Fruit fly (Drosophila melanogaster): ENCODE results near the gene Pglym78.

Pglym78 gene

DNA sequence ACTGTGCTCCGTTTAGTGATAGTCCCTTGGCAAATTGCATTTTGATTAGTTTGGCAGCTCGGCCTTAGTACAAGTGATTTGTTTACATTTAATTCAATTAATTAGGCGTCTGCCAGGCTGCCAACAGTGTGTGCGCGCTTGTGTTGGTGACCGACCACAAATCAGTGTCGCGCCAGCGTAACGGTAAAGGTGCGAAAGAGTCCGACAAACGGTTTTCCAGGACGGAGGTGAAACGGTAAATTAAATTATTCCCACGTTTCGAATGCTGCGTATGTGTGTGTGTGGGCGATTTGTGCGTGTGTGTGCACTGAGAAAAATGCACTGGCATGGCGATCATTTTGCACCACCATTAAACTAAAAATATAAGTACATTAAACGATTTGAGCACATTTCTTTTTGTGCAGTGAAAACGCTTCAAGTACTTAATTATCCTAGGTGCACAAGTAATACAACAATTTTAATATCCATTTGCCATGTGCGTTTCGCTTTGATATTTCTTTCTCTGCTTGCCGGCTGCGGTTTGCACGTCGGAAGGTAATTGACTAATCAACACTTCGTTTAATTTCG is 9.0 kb upstream of the Pglym78 start (continued):
- no peak for TF ChIP-seq Bdp1 (GFP tag; optimal IDR thresholded peaks at IDR 0.05)
- no peak for TF ChIP-seq Mes4 (GFP tag; optimal IDR thresholded peaks at IDR 0.05)
- no peak for TF ChIP-seq CG2202 (tag; optimal IDR thresholded peaks at IDR 0.05)
- no peak for TF ChIP-seq jigr1 (GFP tag; IDR thresholded peaks at IDR 0.05)
- no peak for TF ChIP-seq CG3065 (GFP tag; optimal IDR thresholded peaks at IDR 0.05)
- TF ChIP-seq ATbp (GFP tag; optimal IDR thresholded peaks at IDR 0.05): no peak
- no peak for TF ChIP-seq crc (GFP tag; optimal IDR thresholded peaks at IDR 0.05)
- no peak for TF ChIP-seq CG6689 (GFP tag; IDR thresholded peaks at IDR 0.05)
- peak; percentile 26 for TF ChIP-seq fd3F (GFP tag; optimal IDR thresholded peaks at IDR 0.05)
- peak in 1 of 2 experiments; percentile 9 for TF ChIP-seq bsh (GFP tag; optimal IDR thresholded peaks at IDR 0.05)
- TF ChIP-seq Hey (tag; optimal IDR thresholded peaks at IDR 0.05): no peak
- no peak for TF ChIP-seq CG2116 (GFP tag; optimal IDR thresholded peaks at IDR 0.05)
- TF ChIP-seq Nf-YC (tag; optimal IDR thresholded peaks at IDR 0.05): no peak
- no peak for TF ChIP-seq cas (GFP tag; IDR thresholded peaks at IDR 0.05)
- TF ChIP-seq sens-2 (GFP tag; IDR thresholded peaks at IDR 0.05): no peak
- TF ChIP-seq Fer3 (tag; optimal IDR thresholded peaks at IDR 0.05): no peak
- TF ChIP-seq Doc2 (GFP tag; IDR thresholded peaks at IDR 0.05): no peak
- no peak for TF ChIP-seq zen2 (GFP tag; IDR thresholded peaks at IDR 0.05; ENCODE audit: partially characterized antibody)
- TF ChIP-seq CG5245 (GFP tag; optimal IDR thresholded peaks at IDR 0.05): no peak
- no peak for TF ChIP-seq kah (GFP tag; optimal IDR thresholded peaks at IDR 0.05)
- peak; percentile 29; the same call in 1 of the 3 replicates for TF ChIP-seq dysf (GFP tag; IDR thresholded peaks at IDR 0.05)
- no peak for TF ChIP-seq CG11504 (tag; optimal IDR thresholded peaks at IDR 0.05)
- TF ChIP-seq CG5180 (GFP tag; optimal IDR thresholded peaks at IDR 0.05): no peak
- no peak for TF ChIP-seq lov (optimal IDR thresholded peaks at IDR 0.05)
- TF ChIP-seq lov (GFP tag; IDR thresholded peaks at IDR 0.05): 0 out of 3 replicates have a peak, but pooled peaks have one; percentile 13
- TF ChIP-seq ind (GFP tag; optimal IDR thresholded peaks at IDR 0.05): peak; percentile 19
- TF ChIP-seq Usf (GFP tag; optimal IDR thresholded peaks at IDR 0.05): no peak
- 0 out of 2 replicates have a peak, but pooled peaks have one; percentile 39 for TF ChIP-seq seq (GFP tag; IDR thresholded peaks at IDR 0.05)
- TF ChIP-seq CG7357 (GFP tag; IDR thresholded peaks at IDR 0.05): no peak
- no peak for TF ChIP-seq z (GFP tag; IDR thresholded peaks at IDR 0.05)
- TF ChIP-seq CG10654 (GFP tag; optimal IDR thresholded peaks at IDR 0.05): peak; percentile 10
- no peak for TF ChIP-seq tx (GFP tag; optimal IDR thresholded peaks at IDR 0.05)
- 0 out of 2 replicates have a peak, but pooled peaks have one; percentile 2 for TF ChIP-seq Bgb (GFP tag; IDR thresholded peaks at IDR 0.05; ENCODE audit: partially characterized antibody)
- no peak for TF ChIP-seq CG16863 (GFP tag; optimal IDR thresholded peaks at IDR 0.05)
- TF ChIP-seq rib (GFP tag; IDR thresholded peaks at IDR 0.05): no peak
- TF ChIP-seq pan (optimal IDR thresholded peaks at IDR 0.05): no peak
- no peak for TF ChIP-seq pan (GFP tag; optimal IDR thresholded peaks at IDR 0.05 in 1 of 2, IDR thresholded peaks at IDR 0.05 in 1 of 2)
- TF ChIP-seq Antp (GFP tag; optimal IDR thresholded peaks at IDR 0.05): no peak
- TF ChIP-seq slbo (GFP tag; IDR thresholded peaks at IDR 0.05): peak; percentile 61; the same call in 1 of the 2 replicates
- no peak for TF ChIP-seq Hmx (GFP tag; optimal IDR thresholded peaks at IDR 0.05)
- TF ChIP-seq chn (GFP tag; optimal IDR thresholded peaks at IDR 0.05): no peak
- TF ChIP-seq CG8281 (tag; optimal IDR thresholded peaks at IDR 0.05): no peak
- TF ChIP-seq toy (GFP tag; IDR thresholded peaks at IDR 0.05): no peak
- no peak for TF ChIP-seq Max (GFP tag; optimal IDR thresholded peaks at IDR 0.05)
- no peak for TF ChIP-seq ham (GFP tag; IDR thresholded peaks at IDR 0.05)
- TF ChIP-seq HmgZ (tag; optimal IDR thresholded peaks at IDR 0.05): no peak
- TF ChIP-seq stc (GFP tag; IDR thresholded peaks at IDR 0.05): no peak
- TF ChIP-seq B-H2 (GFP tag; optimal IDR thresholded peaks at IDR 0.05): no peak
- TF ChIP-seq CG14014 (GFP tag; IDR thresholded peaks at IDR 0.05): peak; percentile 45; the same call in 1 of the 2 replicates
- no peak for TF ChIP-seq CG31365 (tag; optimal IDR thresholded peaks at IDR 0.05)
- TF ChIP-seq vvl (GFP tag; IDR thresholded peaks at IDR 0.05): peak; percentile 18; the same call in 1 of the 2 replicates
- no peak for TF ChIP-seq tio (GFP tag; optimal IDR thresholded peaks at IDR 0.05)

All from whole organism, embryonic.